Worm (Caenorhabditis elegans): ENCODE data around the gene ZK742.7.

DNA sequence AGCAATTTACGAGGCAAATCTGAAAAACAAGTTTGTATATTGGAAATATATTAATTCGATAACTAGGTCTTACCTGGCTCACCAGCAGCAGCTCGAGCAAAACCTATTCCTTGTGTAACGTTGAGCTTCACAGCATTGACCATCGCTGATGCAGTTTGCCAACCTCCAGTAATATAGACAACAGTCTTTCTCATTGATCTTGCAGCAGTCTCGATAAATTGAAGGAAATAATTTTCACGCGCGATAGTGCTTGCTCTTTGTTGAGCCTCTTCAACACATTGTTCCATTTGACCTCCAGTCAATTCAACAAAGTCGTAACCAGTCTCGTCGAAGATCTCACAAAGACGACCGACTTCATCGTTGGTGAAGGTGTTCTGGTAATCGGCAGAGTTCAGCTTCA lies 12.4 kb downstream of the ZK742.7 start:
- TF ChIP-seq ama-1 (optimal IDR thresholded peaks at IDR 0.05) (no peak), hmg-4 (GFP tag; optimal IDR thresholded peaks at IDR 0.05) (no peak), tbx-37 (GFP tag; conservative IDR thresholded peaks at IDR 0.05) (no peak)
